Worm (Caenorhabditis elegans) whole organism, mixed stage, embryonic: Measurements from ENCODE around the gene F59F5.4.

Experiments used
- ceh-39 ChIP-seq: fragments of 150-350 bp; optimal IDR thresholded peaks from 2 replicates; lab custom pipeline; 2014; ENCODE audit warnings: missing biosample characterization, missing genetic modification characterization
- elt-1 ChIP-seq: sonication (generic microtip); optimal IDR thresholded peaks from 2 replicates; lab custom pipeline; 2017; ENCODE audit warnings: missing genetic modification characterization, mild to moderate bottlenecking, missing compliant biosample characterization, antibody characterized with exemption, moderate library complexity, borderline replicate concordance; ENCODE audit not compliant: insufficient read depth
- elt-3 ChIP-seq: fragments of 150-350 bp; optimal IDR thresholded peaks from 2 replicates; lab custom pipeline; 2014; ENCODE audit warnings: missing biosample characterization, missing genetic modification characterization
- ham-2 ChIP-seq: fragments of 200-800 bp; sonication (Bioruptor generic); optimal IDR thresholded peaks from 2 replicates; lab custom pipeline; 2018; ENCODE audit warnings: mild to moderate bottlenecking, missing genetic modification characterization, missing compliant biosample characterization
- lin-13 ChIP-seq: fragments of 150-350 bp; optimal IDR thresholded peaks from 2 replicates; lab custom pipeline; 2014; ENCODE audit warnings: missing biosample characterization, missing genetic modification characterization
- lsy-2 ChIP-seq: fragments of 150-350 bp; optimal IDR thresholded peaks from 2 replicates; lab custom pipeline; 2014; ENCODE audit warnings: missing biosample characterization, missing genetic modification characterization
- mab-5 ChIP-seq: fragments of 150-350 bp; optimal IDR thresholded peaks from 2 replicates; lab custom pipeline; 2014; ENCODE audit warnings: missing biosample characterization, missing genetic modification characterization
- mls-2 ChIP-seq: sonication (generic microtip); optimal IDR thresholded peaks from 2 replicates; lab custom pipeline; 2016; ENCODE audit warnings: mild to moderate bottlenecking, missing genetic modification characterization, moderate library complexity, missing compliant biosample characterization
- nhr-237 ChIP-seq: fragments of 150-350 bp; optimal IDR thresholded peaks from 2 replicates; lab custom pipeline; 2014; ENCODE audit warnings: missing biosample characterization, missing genetic modification characterization
- nhr-76 ChIP-seq: sonication (generic microtip); optimal IDR thresholded peaks from 2 replicates; lab custom pipeline; 2017; ENCODE audit warnings: missing biosample characterization, missing genetic modification characterization
- pha-4 ChIP-seq: fragments of 150-350 bp; optimal IDR thresholded peaks from 2 replicates; lab custom pipeline; 2018; ENCODE audit warnings: missing biosample characterization, missing genetic modification reagents, missing genetic modification characterization
- snpc-4 ChIP-seq: fragments of 150-350 bp; optimal IDR thresholded peaks from 2 replicates; lab custom pipeline; 2014; ENCODE audit warnings: missing biosample characterization, missing genetic modification characterization
- sptf-1 ChIP-seq: sonication (generic microtip); optimal IDR thresholded peaks from 2 replicates; lab custom pipeline; 2017; ENCODE audit warnings: mild to moderate bottlenecking, missing genetic modification characterization, moderate library complexity, missing compliant biosample characterization

- TF ChIP-seq snpc-4 (tag; lab: Kevin White, UChicago), result no peak
- no peak for TF ChIP-seq mab-5 (tag; lab: Kevin White, UChicago)
- no peak for TF ChIP-seq sptf-1 (tag; lab: Kevin White, UChicago)
- TF ChIP-seq lin-13 (tag; lab: Kevin White, UChicago), result no peak
- no peak for TF ChIP-seq nhr-237 (tag; lab: Kevin White, UChicago)
- TF ChIP-seq elt-3, result no peak
- no peak for TF ChIP-seq elt-1 (tag; lab: Kevin White, UChicago)
- no peak for TF ChIP-seq lsy-2 (tag; lab: Kevin White, UChicago)
- no peak for TF ChIP-seq pha-4 (tag; lab: Kevin White, UChicago)
- no peak for TF ChIP-seq ceh-39 (tag; lab: Kevin White, UChicago)
- no peak for TF ChIP-seq nhr-76 (tag; lab: Kevin White, UChicago)
- no peak for TF ChIP-seq ham-2 (GFP tag; lab: Kevin White, UChicago)
- TF ChIP-seq mls-2 (tag; lab: Kevin White, UChicago), result no peak
These were observed 26.2 kb upstream of the F59F5.4 start for ce11 chrX:10516549-10516948.
